Worm (Caenorhabditis elegans) whole organism, young adult: ENCODE results near the gene Y102A11A.2.
"Not testable (repeated sequence)": the region's sequence is repeated elsewhere in the genome, so short reads cannot be mapped to it uniquely, and the experiment has no call there.

Source experiments
- B0019.2 ChIP-seq: fragments of 200-800 bp; sonication (Bioruptor generic); conservative IDR thresholded peaks from 2 replicates; pipeline ENCODE4 v1.3.6; 2022; ENCODE audit warnings: missing genetic modification reagents, missing genetic modification characterization, missing compliant biosample characterization
- B0261.1 ChIP-seq: sonication (generic microtip); optimal IDR thresholded peaks from 2 replicates; lab custom pipeline; 2016; ENCODE audit warnings: mild to moderate bottlenecking, missing genetic modification characterization, moderate library complexity, missing compliant biosample characterization
- C06A6.2 ChIP-seq: fragments of 200-800 bp; sonication (Bioruptor generic); conservative IDR thresholded peaks from 2 replicates; pipeline ENCODE4 v1.3.6; 2022; ENCODE audit warnings: missing genetic modification characterization, missing compliant biosample characterization
- D2030.7 ChIP-seq: fragments of 200-800 bp; sonication (Bioruptor generic); IDR thresholded peaks from 2 replicates; pipeline ENCODE4 v1.3.6; 2022; ENCODE audit warnings: missing genetic modification reagents, missing genetic modification characterization, missing compliant biosample characterization
- F37B4.10 ChIP-seq: fragments of 200-800 bp; sonication (Bioruptor generic); IDR thresholded peaks from 2 replicates; pipeline ENCODE4 v1.3.6; 2022; ENCODE audit warnings: missing genetic modification characterization, missing compliant biosample characterization
- F49E8.2 ChIP-seq: sonication (generic microtip); optimal IDR thresholded peaks from 3 replicates; lab custom pipeline; 2017; ENCODE audit warnings: missing genetic modification characterization, mild to moderate bottlenecking, missing compliant biosample characterization, antibody characterized with exemption, moderate library complexity; ENCODE audit not compliant: insufficient read depth
- F57A8.1 ChIP-seq: fragments of 200-800 bp; sonication (Bioruptor generic); optimal IDR thresholded peaks from 2 replicates; lab custom pipeline; 2018; ENCODE audit warnings: mild to moderate bottlenecking, missing genetic modification characterization, moderate library complexity, missing compliant biosample characterization
- F57C9.4 ChIP-seq: sonication (generic microtip); optimal IDR thresholded peaks from 2 replicates; lab custom pipeline; 2017; ENCODE audit warnings: mild to moderate bottlenecking, missing genetic modification characterization, missing compliant biosample characterization
- K11D2.4 ChIP-seq: fragments of 200-800 bp; sonication (Bioruptor generic); IDR thresholded peaks from 2 replicates; pipeline ENCODE4 v1.3.6; 2022; ENCODE audit warnings: missing genetic modification reagents, missing genetic modification characterization, missing compliant biosample characterization
- T07F8.4 ChIP-seq: sonication (generic microtip); optimal IDR thresholded peaks from 2 replicates; lab custom pipeline; 2016; ENCODE audit warnings: mild to moderate bottlenecking, missing genetic modification characterization, moderate library complexity, missing compliant biosample characterization
- Y53F4B.3 ChIP-seq: fragments of 200-800 bp; sonication (Bioruptor generic); IDR thresholded peaks from 2 replicates; pipeline ENCODE4 v1.3.6; 2022; ENCODE audit warnings: missing genetic modification reagents, missing genetic modification characterization, missing compliant biosample characterization
- atf-7 ChIP-seq: sonication (generic microtip); optimal IDR thresholded peaks from 2 replicates; lab custom pipeline; 2017; ENCODE audit warnings: mild to moderate bottlenecking, missing genetic modification characterization, missing compliant biosample characterization
- athp-1 ChIP-seq: sonication (generic microtip); optimal IDR thresholded peaks from 2 replicates; lab custom pipeline; 2017; ENCODE audit warnings: mild to moderate bottlenecking, missing genetic modification characterization, missing compliant biosample characterization
- attf-6 ChIP-seq: fragments of 200-800 bp; sonication (Bioruptor generic); IDR thresholded peaks from 2 replicates; pipeline ENCODE4 v1.3.6; 2022; ENCODE audit warnings: missing genetic modification reagents, missing genetic modification characterization, missing compliant biosample characterization
- cebp-2 ChIP-seq: fragments of 200-800 bp; sonication (Bioruptor generic); IDR thresholded peaks from 2 replicates; pipeline ENCODE4 v1.3.6; 2022; ENCODE audit warnings: missing genetic modification characterization, missing compliant biosample characterization
- ceh-40 ChIP-seq: fragments of 200-800 bp; sonication (Bioruptor generic); IDR thresholded peaks from 2 replicates; pipeline ENCODE4 v1.3.6; 2022; ENCODE audit warnings: missing genetic modification characterization, missing compliant biosample characterization
- ceh-91 ChIP-seq: fragments of 200-800 bp; sonication (Bioruptor generic); IDR thresholded peaks from 2 replicates; pipeline ENCODE4 v1.3.6; 2022; ENCODE audit warnings: missing genetic modification reagents, missing genetic modification characterization, missing compliant biosample characterization
- chd-7 ChIP-seq: sonication (generic microtip); optimal IDR thresholded peaks from 2 replicates; lab custom pipeline; 2016; ENCODE audit warnings: mild to moderate bottlenecking, missing genetic modification characterization, moderate library complexity, missing compliant biosample characterization
- die-1 ChIP-seq: sonication (generic microtip); optimal IDR thresholded peaks from 2 replicates; lab custom pipeline; 2016; ENCODE audit warnings: missing genotype, mild to moderate bottlenecking, missing genetic modification characterization, missing compliant biosample characterization
- dox-1 ChIP-seq: fragments of 200-800 bp; sonication (Bioruptor generic); IDR thresholded peaks from 2 replicates; pipeline ENCODE4 v1.3.6; 2022; ENCODE audit warnings: missing genetic modification reagents, missing genetic modification characterization, missing compliant biosample characterization
- dpl-1 ChIP-seq: fragments of 150-350 bp; optimal IDR thresholded peaks from 2 replicates; lab custom pipeline; 2014; ENCODE audit warnings: missing biosample characterization, missing genetic modification reagents, missing genetic modification characterization
- efl-1 ChIP-seq: fragments of 150-350 bp; optimal IDR thresholded peaks from 2 replicates; lab custom pipeline; 2014; ENCODE audit warnings: missing biosample characterization, missing genetic modification reagents, missing genetic modification characterization
- egl-18 ChIP-seq: fragments of 200-800 bp; sonication (Bioruptor generic); IDR thresholded peaks from 2 replicates; pipeline ENCODE4 v1.3.6; 2022; ENCODE audit warnings: missing genetic modification reagents, missing genetic modification characterization, missing compliant biosample characterization
- fkh-3 ChIP-seq: sonication (generic microtip); optimal IDR thresholded peaks from 2 replicates; lab custom pipeline; 2016; ENCODE audit warnings: mild to moderate bottlenecking, missing genetic modification characterization, missing compliant biosample characterization
- gei-17 ChIP-seq: fragments of 200-800 bp; sonication (Bioruptor generic); optimal IDR thresholded peaks from 2 replicates; lab custom pipeline; 2018; ENCODE audit warnings: mild to moderate bottlenecking, missing genetic modification characterization, missing compliant biosample characterization
- him-1 ChIP-seq: sonication (generic microtip); optimal IDR thresholded peaks from 2 replicates; lab custom pipeline; 2016; ENCODE audit warnings: missing genotype, missing genetic modification reagents, missing genetic modification characterization, missing compliant biosample characterization
- hmg-1.2 ChIP-seq: fragments of 200-800 bp; sonication (Bioruptor generic); IDR thresholded peaks from 2 replicates; pipeline ENCODE4 v1.3.6; 2022; ENCODE audit warnings: missing genetic modification reagents, missing genetic modification characterization, missing compliant biosample characterization
- lag-1 ChIP-seq: fragments of 200-800 bp; sonication (Bioruptor generic); IDR thresholded peaks from 2 replicates; pipeline ENCODE4 v1.3.6; 2022; ENCODE audit warnings: missing genetic modification reagents, missing genetic modification characterization, missing compliant biosample characterization
- lin-26 ChIP-seq: fragments of 200-800 bp; sonication (Bioruptor generic); IDR thresholded peaks from 2 replicates; pipeline ENCODE4 v1.3.6; 2022; ENCODE audit warnings: missing genetic modification reagents, missing genetic modification characterization, missing compliant biosample characterization
- madf-6 ChIP-seq: fragments of 200-800 bp; sonication (Bioruptor generic); IDR thresholded peaks from 2 replicates; pipeline ENCODE4 v1.3.6; 2022; ENCODE audit warnings: missing genetic modification reagents, missing genetic modification characterization, missing compliant biosample characterization
- rec-8 ChIP-seq, 2 experiments: sonication (generic microtip); optimal IDR thresholded peaks; 2 replicates each; lab custom pipeline; 2016; ENCODE audit warnings: mild to moderate bottlenecking in 2 of 2, missing genetic modification characterization in 2 of 2, missing genetic modification reagents in 2 of 2, missing genotype in 2 of 2, missing biosample characterization in 1 of 2, missing compliant biosample characterization in 1 of 2, moderate library complexity in 1 of 2
- rpc-1 ChIP-seq, 2 experiments: fragments of 150-350 bp in 1 of 2; sonication (generic microtip) in 1 of 2; optimal IDR thresholded peaks; 2 replicates each; lab custom pipeline; 2014 to 2018; ENCODE audit warnings: missing biosample characterization in 1 of 2, missing genetic modification characterization in 1 of 2, missing genetic modification reagents in 1 of 2, missing genotype in 1 of 2
- sdz-38 ChIP-seq: sonication (generic microtip); optimal IDR thresholded peaks from 2 replicates; lab custom pipeline; 2016; ENCODE audit warnings: missing genotype, missing genetic modification characterization, missing compliant biosample characterization
- tbp1 ChIP-seq: fragments of 200-800 bp; sonication (Bioruptor generic); optimal IDR thresholded peaks from 2 replicates; lab custom pipeline; 2018; ENCODE audit warnings: mild to moderate bottlenecking, missing genetic modification characterization, missing compliant biosample characterization
- unc-130 ChIP-seq: sonication (generic microtip); optimal IDR thresholded peaks from 2 replicates; lab custom pipeline; 2016; ENCODE audit warnings: missing genetic modification reagents, missing genetic modification characterization, missing compliant biosample characterization
- ztf-18 ChIP-seq: sonication (generic microtip); optimal IDR thresholded peaks from 2 replicates; lab custom pipeline; 2016; ENCODE audit warnings: missing genotype, mild to moderate bottlenecking, missing genetic modification characterization, missing compliant biosample characterization
- ztf-25 ChIP-seq: fragments of 200-800 bp; sonication (Bioruptor generic); IDR thresholded peaks from 2 replicates; pipeline ENCODE4 v1.3.6; 2022; ENCODE audit warnings: missing genetic modification reagents, missing genetic modification characterization, missing compliant biosample characterization
- ztf-26 ChIP-seq: sonication (generic microtip); optimal IDR thresholded peaks from 2 replicates; lab custom pipeline; 2017; ENCODE audit warnings: missing genetic modification characterization, missing compliant biosample characterization
- ztf-3 ChIP-seq: fragments of 200-800 bp; sonication (Bioruptor generic); optimal IDR thresholded peaks from 2 replicates; lab custom pipeline; 2018; ENCODE audit warnings: mild to moderate bottlenecking, missing genetic modification characterization, missing compliant biosample characterization

Y102A11A.2 gene

DNA sequence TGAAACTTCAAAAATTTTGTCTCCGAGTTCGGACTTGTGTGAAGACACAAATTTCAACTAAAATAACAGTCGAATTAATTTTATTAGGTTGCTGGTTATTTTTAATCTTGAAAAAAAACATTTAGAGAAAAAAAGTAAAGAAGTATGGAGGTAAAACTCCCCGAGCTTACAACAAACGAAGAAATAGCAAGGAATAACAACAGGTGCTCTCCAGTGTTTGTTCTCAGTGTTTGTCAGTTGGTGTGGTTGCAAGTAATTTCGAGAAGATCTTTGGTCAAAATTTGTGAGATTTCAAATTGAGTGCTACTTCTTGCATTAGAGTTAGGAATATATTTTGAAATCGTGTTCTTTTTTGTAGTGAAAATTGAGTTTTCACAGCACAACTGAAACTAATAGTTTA is 41.6 kb upstream of the Y102A11A.2 start (continued):
- TF ChIP-seq die-1 (tag; lab: Kevin White, UChicago) (no peak), Y53F4B.3 (GFP tag; lab: Robert Waterston, UW) (no peak), cebp-2 (GFP tag; lab: Robert Waterston, UW) (no peak)

DNA sequence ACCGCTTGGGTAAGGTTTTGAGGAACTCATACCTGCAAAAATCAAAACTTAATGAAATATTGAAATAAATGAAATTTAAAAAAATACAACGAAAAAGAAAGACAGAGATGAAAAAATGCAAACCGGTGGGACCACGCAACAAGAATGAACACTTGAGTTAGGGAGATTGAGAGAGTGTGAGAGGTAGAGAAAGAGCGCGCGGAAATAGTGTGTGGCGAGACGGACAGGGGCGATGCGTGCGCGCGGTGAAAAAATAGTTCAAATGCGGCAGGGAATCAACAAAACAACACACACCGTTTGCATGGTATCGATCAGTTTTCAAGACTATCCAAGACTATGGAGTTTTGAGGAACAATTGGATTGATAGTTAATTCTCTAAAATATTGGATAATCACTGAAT is 36.9 kb upstream of the Y102A11A.2 start, which contains the start of gene meg-3:
meg-3 (minus strand) TSS at position 32 of the 400 bp plus-strand sequence.
- no peak for TF ChIP-seq T07F8.4 (tag; lab: Kevin White, UChicago)
- TF ChIP-seq dox-1 (GFP tag; lab: Robert Waterston, UW) = peak; percentile 48; the same call in 1 of the 2 replicates
- no peak for TF ChIP-seq madf-6 (GFP tag; lab: Robert Waterston, UW)
- TF ChIP-seq gei-17 = peak; percentile 58
- TF ChIP-seq dpl-1 (GFP tag; lab: Kevin White, UChicago) = no peak
- peak; percentile 79 for TF ChIP-seq hmg-1.2 (GFP tag; lab: Robert Waterston, UW)
- TF ChIP-seq D2030.7 (GFP tag; lab: Robert Waterston, UW) = 0 out of 2 replicates have a peak, but pooled peaks have one; percentile 17
- peak; percentile 2 for TF ChIP-seq efl-1 (GFP tag; lab: Kevin White, UChicago)

DNA sequence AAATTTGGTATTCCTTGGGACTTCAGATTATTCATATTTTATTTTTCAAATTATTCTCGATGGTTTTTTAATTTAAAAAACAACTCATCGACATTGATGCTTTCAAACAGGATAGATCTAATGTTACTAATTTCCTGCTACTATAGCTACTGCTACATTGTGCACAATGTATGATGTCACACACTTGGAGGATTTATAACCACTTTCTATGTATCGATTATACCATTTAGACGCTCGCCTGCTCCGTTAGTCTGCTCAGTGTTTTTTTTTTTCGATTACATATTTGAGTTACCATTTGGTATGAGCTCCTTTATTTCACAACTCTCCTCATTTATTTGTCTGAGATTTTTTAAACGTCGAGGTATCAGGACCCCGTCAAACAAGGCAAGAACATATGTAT is 36.0 kb upstream of the Y102A11A.2 start, which contains the start of gene Y40A1A.2:
Y40A1A.2 (plus strand) TSS at position 301 of the 400 bp plus-strand sequence.
- no peak for TF ChIP-seq ztf-25 (GFP tag; lab: Robert Waterston, UW)
- no peak for TF ChIP-seq F57C9.4 (tag; lab: Kevin White, UChicago)
- no peak for TF ChIP-seq athp-1 (tag; lab: Kevin White, UChicago)
- TF ChIP-seq ceh-91 = no peak
- TF ChIP-seq ztf-26 (tag; lab: Kevin White, UChicago) = no peak
- no peak for TF ChIP-seq ceh-40 (GFP tag; lab: Robert Waterston, UW)
- TF ChIP-seq F57A8.1 (GFP tag; lab: Kevin White, UChicago) = no peak
- TF ChIP-seq lag-1 (GFP tag; lab: Robert Waterston, UW) = no peak
- TF ChIP-seq egl-18 = no peak
- no peak for TF ChIP-seq fkh-3 (tag; lab: Kevin White, UChicago)

DNA sequence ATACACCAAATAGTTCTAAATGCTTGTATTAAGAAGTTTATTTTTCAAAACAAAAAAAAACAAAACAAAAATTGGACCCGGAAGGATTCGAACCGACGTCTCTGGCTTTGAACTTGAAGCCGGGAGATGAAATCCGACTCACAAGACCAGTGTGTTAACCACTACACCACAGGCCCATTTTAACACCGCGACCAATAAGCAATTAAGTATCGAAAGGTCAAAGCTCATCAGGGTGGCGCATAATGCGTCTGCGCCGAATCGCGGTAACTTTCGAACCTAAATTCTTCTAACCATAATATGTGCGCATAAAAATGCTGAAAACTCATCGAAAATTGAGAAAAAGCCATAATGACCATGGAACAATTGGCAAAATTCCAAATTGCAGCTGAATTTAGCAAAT is 32.3 kb upstream of the Y102A11A.2 start:
- TF ChIP-seq tbp1 (GFP tag; lab: Kevin White, UChicago) = peak; percentile 54
- not testable (repeated sequence) for TF ChIP-seq rpc-1 (optimal IDR thresholded peaks at IDR 0.05; lab: Kevin White, UChicago)
- TF ChIP-seq rpc-1 (tag; optimal IDR thresholded peaks at IDR 0.05; lab: Kevin White, UChicago) = peak; percentile 52
- TF ChIP-seq, all 124 proteins: peak for 2; not testable (repeated sequence) for 122

DNA sequence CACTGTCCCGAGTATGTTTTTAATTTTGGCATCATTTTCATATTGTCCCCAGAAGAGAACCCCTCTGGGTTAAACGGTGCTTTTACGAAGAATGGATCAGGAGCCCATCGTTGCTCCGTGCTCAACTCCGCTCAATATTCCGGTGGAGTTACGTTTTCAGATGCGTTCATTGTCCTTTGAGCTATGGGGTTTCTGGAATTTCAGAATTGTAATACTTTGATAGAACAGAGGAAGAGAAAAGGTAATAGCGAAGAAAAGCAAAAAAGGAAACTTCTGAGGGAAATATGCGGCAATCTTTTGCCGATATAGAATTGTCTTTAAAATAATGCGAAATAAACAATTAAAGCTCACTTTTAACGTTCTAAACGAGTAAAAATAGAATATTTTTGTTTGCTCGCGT is 28.5 kb upstream of the Y102A11A.2 start, which contains the start of gene Y40A1A.3:
Y40A1A.3 (minus strand) TSS at position 101 of the 400 bp plus-strand sequence.
- TF ChIP-seq rec-8 (tag; optimal IDR thresholded peaks at IDR 0.05; lab: Kevin White, UChicago) = no peak
- TF ChIP-seq sdz-38 (tag; lab: Kevin White, UChicago) = no peak
- TF ChIP-seq chd-7 = no peak
- no peak for TF ChIP-seq B0019.2 (GFP tag; lab: Robert Waterston, UW)

DNA sequence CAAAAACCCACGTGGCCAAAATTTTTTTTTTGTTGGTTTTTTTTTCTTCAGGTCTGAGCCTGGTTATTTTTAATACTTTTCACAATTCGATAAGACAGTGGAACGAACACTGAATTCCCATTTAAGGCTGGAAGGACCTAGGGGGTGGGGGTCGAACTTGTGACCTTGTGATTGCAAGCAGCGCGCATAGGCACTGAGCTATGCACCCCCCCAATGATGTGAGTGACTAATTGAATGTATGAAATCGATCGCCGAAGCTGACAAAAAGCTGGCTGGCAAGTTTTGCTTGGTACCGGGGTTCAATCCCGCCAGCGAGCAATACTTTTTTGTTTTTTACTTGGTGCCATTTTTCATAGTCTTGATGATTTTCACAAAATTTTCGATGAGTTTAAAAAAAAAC is 27.6 kb upstream of the Y102A11A.2 start:
- TF ChIP-seq tbp1 (GFP tag; lab: Kevin White, UChicago) (peak; percentile 75), attf-6 (GFP tag; lab: Robert Waterston, UW) (peak; percentile 34; the same call in 1 of the 2 replicates), K11D2.4 (GFP tag; lab: Robert Waterston, UW) (no peak), D2030.7 (GFP tag; lab: Robert Waterston, UW) (peak; percentile 55), B0019.2 (GFP tag; lab: Robert Waterston, UW) (no peak), rpc-1 (optimal IDR thresholded peaks at IDR 0.05; lab: Kevin White, UChicago) (peak; percentile 39), rpc-1 (tag; optimal IDR thresholded peaks at IDR 0.05; lab: Kevin White, UChicago) (peak; percentile 71), atf-7 (tag; lab: Kevin White, UChicago) (no peak), ztf-25 (GFP tag; lab: Robert Waterston, UW) (no peak), C06A6.2 (GFP tag; lab: Robert Waterston, UW) (no peak), B0261.1 (tag; lab: Kevin White, UChicago) (peak; percentile 48), him-1 (tag; lab: Kevin White, UChicago) (peak; percentile 19), ztf-18 (tag; lab: Kevin White, UChicago) (no peak), unc-130 (no peak), F37B4.10 (GFP tag; lab: Robert Waterston, UW) (no peak), F49E8.2 (tag; lab: Kevin White, UChicago) (no peak), ztf-3 (GFP tag; lab: Kevin White, UChicago) (no peak), lin-26 (0 out of 2 replicates have a peak, but pooled peaks have one; percentile 33), dox-1 (GFP tag; lab: Robert Waterston, UW) (peak; percentile 10; the same call in 1 of the 2 replicates)
